Fruit fly (Drosophila melanogaster): ENCODE results near the gene CG7168.

The CG7168 gene

dm6 chr3R:18246041-18246440 is 20.2 kb upstream of the CG7168 start:
- TF ChIP-seq CG17801 (GFP tag; optimal IDR thresholded peaks at IDR 0.05; ENCODE audit: partially characterized antibody), result peak; percentile 25

dm6 chr3R:18245044-18245596 is 19.2 kb upstream of the CG7168 start:
- no peak for TF ChIP-seq CG17801 (GFP tag; optimal IDR thresholded peaks at IDR 0.05; ENCODE audit: partially characterized antibody)

- peak; percentile 45 for TF ChIP-seq CG17801 (GFP tag; optimal IDR thresholded peaks at IDR 0.05; ENCODE audit: partially characterized antibody)
These were observed 18.5 kb upstream of the CG7168 start for dm6 chr3R:18244171-18245043.

dm6 chr3R:18243718-18244170 is 17.9 kb upstream of the CG7168 start:
- TF ChIP-seq CG17801 (GFP tag; optimal IDR thresholded peaks at IDR 0.05; ENCODE audit: partially characterized antibody), result no peak

- TF ChIP-seq CG17801 (GFP tag; optimal IDR thresholded peaks at IDR 0.05; ENCODE audit: partially characterized antibody), result no peak
These were observed 17.1 kb upstream of the CG7168 start for dm6 chr3R:18243000-18243399.

dm6 chr3R:18242089-18242955 is 16.4 kb upstream of the CG7168 start, which contains the start of the genes CG7156 and 14-3-3epsilon:
Gene CG7156, minus strand, starts transcription at chr3R:18242159.
Gene 14-3-3epsilon, plus strand, starts transcription at chr3R:18242531.
- TF ChIP-seq CG17801 (GFP tag; optimal IDR thresholded peaks at IDR 0.05; ENCODE audit: partially characterized antibody), result peak; percentile 14

dm6 chr3R:18235879-18236278 is 10.0 kb upstream of the CG7168 start, which contains the start of gene repo:
Gene repo, plus strand, starts transcription at chr3R:18236192.
- no peak for TF ChIP-seq CG17801 (GFP tag; optimal IDR thresholded peaks at IDR 0.05; ENCODE audit: partially characterized antibody)

dm6 chr3R:18234699-18235257 is 8.9 kb upstream of the CG7168 start:
- TF ChIP-seq CG17801 (GFP tag; optimal IDR thresholded peaks at IDR 0.05; ENCODE audit: partially characterized antibody), result no peak

- no peak for TF ChIP-seq CG17801 (GFP tag; optimal IDR thresholded peaks at IDR 0.05; ENCODE audit: partially characterized antibody)
These were observed 6.3 kb upstream of the CG7168 start for dm6 chr3R:18232187-18232586.

dm6 chr3R:18230229-18230628 is 4.3 kb upstream of the CG7168 start:
- TF ChIP-seq CG17801 (GFP tag; optimal IDR thresholded peaks at IDR 0.05; ENCODE audit: partially characterized antibody), result no peak

dm6 chr3R:18228713-18229222 is 2.9 kb upstream of the CG7168 start:
- TF ChIP-seq CG17801 (GFP tag; optimal IDR thresholded peaks at IDR 0.05; ENCODE audit: partially characterized antibody), result no peak

- no peak for TF ChIP-seq CG17801 (GFP tag; optimal IDR thresholded peaks at IDR 0.05; ENCODE audit: partially characterized antibody)
These were observed 1.5 kb upstream of the CG7168 start for dm6 chr3R:18227385-18227784.

dm6 chr3R:18226809-18227157 is 901 bp upstream of the CG7168 start:
- TF ChIP-seq CG17801 (GFP tag; optimal IDR thresholded peaks at IDR 0.05; ENCODE audit: partially characterized antibody), result no peak

- peak; percentile 73 for TF ChIP-seq CG17801 (GFP tag; optimal IDR thresholded peaks at IDR 0.05; ENCODE audit: partially characterized antibody)
These were observed 2.4 kb downstream of the CG7168 start, which contains the start of the genes mTerf5 and Non3 for dm6 chr3R:18223434-18223833. Gene mTerf5, minus strand, starts transcription at chr3R:18223682. Gene Non3, plus strand, starts transcription at chr3R:18223722.

Data from ovary, adult (tissue).